Fruit fly (Drosophila melanogaster) whole organism, embryonic: ENCODE measurements around the gene Fnta.

Source experiments
- CG10147 ChIP-seq: fragments of 200-800 bp; sonication (Bioruptor generic); optimal IDR thresholded peaks from 2 replicates; lab custom pipeline; 2019; ENCODE audit warnings: missing biosample characterization, mild to moderate bottlenecking, missing genetic modification characterization, moderate library complexity
- CG11398 ChIP-seq: fragments of 200-800 bp; sonication (Bioruptor generic); optimal IDR thresholded peaks from 2 replicates; lab custom pipeline; 2016; ENCODE audit warnings: missing biosample characterization, missing genetic modification characterization
- CG11560 ChIP-seq: fragments of 200-800 bp; sonication (Bioruptor generic); IDR thresholded peaks from 3 replicates; pipeline ENCODE4 v1.3.6; 2022; ENCODE audit warnings: missing biosample characterization, missing genetic modification characterization
- CG12236 ChIP-seq: fragments of 200-800 bp; sonication (Bioruptor generic); optimal IDR thresholded peaks from 2 replicates; lab custom pipeline; 2016; ENCODE audit warnings: missing biosample characterization, missing genetic modification characterization
- CG12942 ChIP-seq: fragments of 200-800 bp; sonication (Bioruptor generic); optimal IDR thresholded peaks from 3 replicates; lab custom pipeline; 2016; ENCODE audit warnings: missing biosample characterization, missing genetic modification characterization
- CG13424 ChIP-seq: fragments of 200-800 bp; sonication (Bioruptor generic); optimal IDR thresholded peaks from 2 replicates; lab custom pipeline; 2019; ENCODE audit warnings: missing biosample characterization, mild to moderate bottlenecking, missing genetic modification characterization, moderate library complexity
- CG1647 ChIP-seq: fragments of 200-800 bp; sonication (Bioruptor generic); optimal IDR thresholded peaks from 3 replicates; lab custom pipeline; 2016; ENCODE audit warnings: missing biosample characterization, missing genetic modification characterization
- CG16813 ChIP-seq: fragments of 200-800 bp; sonication (Bioruptor generic); IDR thresholded peaks from 3 replicates; pipeline ENCODE4 v1.3.6; 2022; ENCODE audit warnings: missing biosample characterization, missing genetic modification characterization; ENCODE audit not compliant: partially characterized antibody
- CG2199 ChIP-seq: fragments of 200-800 bp; sonication (Bioruptor generic); IDR thresholded peaks from 3 replicates; pipeline ENCODE4 v1.3.6; 2022; ENCODE audit warnings: missing biosample characterization, missing genetic modification characterization
- CG31388 ChIP-seq: fragments of 200-800 bp; sonication (Bioruptor generic); optimal IDR thresholded peaks from 2 replicates; lab custom pipeline; 2016; ENCODE audit warnings: missing biosample characterization, missing genetic modification characterization
- CG32532 ChIP-seq: fragments of 200-800 bp; sonication (Bioruptor generic); IDR thresholded peaks from 2 replicates; pipeline ENCODE4 v1.3.6; 2022; ENCODE audit warnings: missing biosample characterization, missing genetic modification characterization
- CG4707 ChIP-seq: fragments of 200-800 bp; sonication (Bioruptor generic); optimal IDR thresholded peaks from 2 replicates; lab custom pipeline; 2018; ENCODE audit warnings: missing biosample characterization, mild to moderate bottlenecking, missing genetic modification characterization, moderate library complexity
- CG6689 ChIP-seq: fragments of 200-800 bp; sonication (Bioruptor generic); IDR thresholded peaks from 2 replicates; pipeline ENCODE4 v1.3.6; 2022; ENCODE audit warnings: missing biosample characterization, missing genetic modification characterization
- CG7271 ChIP-seq: fragments of 200-800 bp; sonication (Bioruptor generic); optimal IDR thresholded peaks from 2 replicates; lab custom pipeline; 2018; ENCODE audit warnings: missing biosample characterization, mild to moderate bottlenecking, missing genetic modification characterization, moderate library complexity
- CG8478 ChIP-seq: fragments of >200 bp; optimal IDR thresholded peaks from 2 replicates; lab custom pipeline; 2018
- CG9215 ChIP-seq: fragments of 200-800 bp; sonication (Bioruptor generic); IDR thresholded peaks from 2 replicates; pipeline ENCODE4 v1.3.6; 2022; ENCODE audit warnings: missing biosample characterization, missing genetic modification characterization
- CG9797 ChIP-seq: fragments of 200-800 bp; sonication (Bioruptor generic); optimal IDR thresholded peaks from 3 replicates; lab custom pipeline; 2018; ENCODE audit warnings: missing biosample characterization, mild to moderate bottlenecking, missing genetic modification characterization
- CTCF ChIP-seq: fragments of 200-800 bp; sonication (Bioruptor generic); optimal IDR thresholded peaks from 2 replicates; lab custom pipeline; 2017; ENCODE audit warnings: missing biosample characterization, mild to moderate bottlenecking, missing genetic modification characterization, moderate library complexity
- Camta ChIP-seq: fragments of 200-800 bp; sonication (Bioruptor generic); optimal IDR thresholded peaks from 2 replicates; lab custom pipeline; 2016; ENCODE audit warnings: missing biosample characterization, missing genetic modification characterization
- D ChIP-seq, 2 experiments: fragments of 200-800 bp in 1 of 2; fragments of >200 bp in 1 of 2; sonication (Bioruptor generic) in 1 of 2; optimal IDR thresholded peaks; 2 replicates in 1 of 2; 3 replicates in 1 of 2; lab custom pipeline; 2017; ENCODE audit warnings: mild to moderate bottlenecking in 1 of 2, missing biosample characterization in 1 of 2, missing genetic modification characterization in 1 of 2, missing genetic modification reagents in 1 of 2
- Gsc ChIP-seq: fragments of 200-800 bp; sonication (Bioruptor generic); IDR thresholded peaks from 2 replicates; pipeline ENCODE4 v1.3.6; 2022; ENCODE audit warnings: missing biosample characterization, missing genetic modification characterization
- HHEX ChIP-seq: fragments of 200-800 bp; sonication (Bioruptor generic); optimal IDR thresholded peaks from 3 replicates; lab custom pipeline; 2017; ENCODE audit warnings: missing biosample characterization, mild to moderate bottlenecking, missing genetic modification characterization, missing genetic modification reagents
- Hand ChIP-seq: fragments of 200-800 bp; sonication (Bioruptor generic); optimal IDR thresholded peaks from 2 replicates; lab custom pipeline; 2017; ENCODE audit warnings: mild to moderate bottlenecking, missing biosample characterization, missing genetic modification reagents, missing genetic modification characterization
- Hr78 ChIP-seq, 2 experiments: fragments of 200-800 bp in 1 of 2; fragments of >200 bp in 1 of 2; sonication (Bioruptor generic) in 1 of 2; optimal IDR thresholded peaks; 2 replicates each; lab custom pipeline; 2017 to 2019; ENCODE audit warnings: missing biosample characterization in 2 of 2, missing genetic modification characterization in 2 of 2, mild to moderate bottlenecking in 1 of 2, moderate library complexity in 1 of 2
- MESR4 ChIP-seq: fragments of 200-800 bp; sonication (Bioruptor generic); optimal IDR thresholded peaks from 2 replicates; lab custom pipeline; 2018; ENCODE audit warnings: missing biosample characterization, mild to moderate bottlenecking, missing genetic modification characterization, moderate library complexity
- NC2α ChIP-seq: fragments of 200-800 bp; sonication (Bioruptor generic); optimal IDR thresholded peaks from 2 replicates; lab custom pipeline; 2016; ENCODE audit warnings: missing biosample characterization, missing genetic modification characterization
- NFAT ChIP-seq: fragments of 200-800 bp; sonication (Bioruptor generic); IDR thresholded peaks from 2 replicates; pipeline ENCODE4 v1.3.6; 2022; ENCODE audit warnings: missing biosample characterization, missing genetic modification characterization
- Nf-YA ChIP-seq: fragments of 200-800 bp; sonication (Bioruptor generic); IDR thresholded peaks from 2 replicates; pipeline ENCODE4 v1.3.6; 2022; ENCODE audit warnings: missing biosample characterization, missing genetic modification characterization
- Oli ChIP-seq: fragments of 200-800 bp; sonication (Bioruptor generic); optimal IDR thresholded peaks from 2 replicates; lab custom pipeline; 2018; ENCODE audit warnings: missing biosample characterization, mild to moderate bottlenecking, missing genetic modification characterization, moderate library complexity
- Pdp1 ChIP-seq, 2 experiments: fragments of 200-800 bp; sonication (Bioruptor generic); optimal IDR thresholded peaks; 3 replicates each; lab custom pipeline; 2016; ENCODE audit warnings: missing biosample characterization in 2 of 2, missing genetic modification characterization in 2 of 2, mild to moderate bottlenecking in 1 of 2, moderate library complexity in 1 of 2
- Rfx ChIP-seq: fragments of 200-800 bp; sonication (Bioruptor generic); IDR thresholded peaks from 2 replicates; pipeline ENCODE4 v1.3.6; 2022; ENCODE audit warnings: missing biosample characterization, missing genetic modification characterization
- Sry-β ChIP-seq: fragments of 200-800 bp; sonication (Bioruptor generic); optimal IDR thresholded peaks from 2 replicates; lab custom pipeline; 2018; ENCODE audit warnings: missing biosample characterization, mild to moderate bottlenecking, missing genetic modification characterization, moderate library complexity
- Sry-δ ChIP-seq: fragments of 200-800 bp; sonication (Bioruptor generic); optimal IDR thresholded peaks from 2 replicates; lab custom pipeline; 2016; ENCODE audit warnings: missing biosample characterization, missing genetic modification characterization
- Ssrp ChIP-seq: fragments of 200-800 bp; sonication (Bioruptor generic); optimal IDR thresholded peaks from 2 replicates; lab custom pipeline; 2018; ENCODE audit warnings: missing biosample characterization, mild to moderate bottlenecking, missing genetic modification characterization, moderate library complexity
- bbx ChIP-seq: fragments of 200-800 bp; sonication (Bioruptor generic); IDR thresholded peaks from 2 replicates; pipeline ENCODE4 v1.3.6; 2022; ENCODE audit warnings: missing biosample characterization, missing genetic modification characterization; ENCODE audit not compliant: partially characterized antibody
- br ChIP-seq: fragments of >200 bp; optimal IDR thresholded peaks from 2 replicates; lab custom pipeline; 2017
- cwo ChIP-seq: fragments of 200-800 bp; sonication (Bioruptor generic); optimal IDR thresholded peaks from 3 replicates; lab custom pipeline; 2017; ENCODE audit warnings: missing biosample characterization, missing genetic modification characterization, mild to moderate bottlenecking, moderate library complexity, missing genetic modification reagents
- emc ChIP-seq: fragments of 200-800 bp; sonication (Bioruptor generic); optimal IDR thresholded peaks from 2 replicates; lab custom pipeline; 2016; ENCODE audit warnings: missing biosample characterization, missing genetic modification characterization
- gcm ChIP-seq: fragments of 200-800 bp; sonication (Bioruptor generic); optimal IDR thresholded peaks from 2 replicates; lab custom pipeline; 2019; ENCODE audit warnings: missing biosample characterization, mild to moderate bottlenecking, missing genetic modification characterization, moderate library complexity
- insv ChIP-seq, 2 experiments: fragments of 200-800 bp; sonication (Bioruptor generic); optimal IDR thresholded peaks; 3 replicates each; lab custom pipeline; 2016 to 2018; ENCODE audit warnings: missing biosample characterization in 2 of 2, missing genetic modification characterization in 2 of 2
- jumu ChIP-seq: fragments of 200-800 bp; sonication (Bioruptor generic); optimal IDR thresholded peaks from 3 replicates; lab custom pipeline; 2016; ENCODE audit warnings: missing biosample characterization, missing genetic modification characterization
- kay ChIP-seq: fragments of 200-800 bp; sonication (Bioruptor generic); optimal IDR thresholded peaks from 2 replicates; lab custom pipeline; 2016; ENCODE audit warnings: missing biosample characterization, missing genetic modification characterization
- lbe ChIP-seq: fragments of 200-800 bp; sonication (Bioruptor generic); optimal IDR thresholded peaks from 2 replicates; lab custom pipeline; 2016; ENCODE audit warnings: missing biosample characterization, mild to moderate bottlenecking, missing genetic modification characterization
- oc ChIP-seq: fragments of 200-800 bp; sonication (Bioruptor generic); optimal IDR thresholded peaks from 2 replicates; lab custom pipeline; 2018; ENCODE audit warnings: missing biosample characterization, mild to moderate bottlenecking, missing genetic modification characterization, moderate library complexity
- onecut ChIP-seq: fragments of 200-800 bp; sonication (Bioruptor generic); IDR thresholded peaks from 2 replicates; pipeline ENCODE4 v1.3.6; 2022; ENCODE audit warnings: missing biosample characterization, missing genetic modification characterization
- pfk ChIP-seq: fragments of 200-800 bp; sonication (Bioruptor generic); optimal IDR thresholded peaks from 2 replicates; lab custom pipeline; 2018; ENCODE audit warnings: missing biosample characterization, mild to moderate bottlenecking, missing genetic modification characterization, moderate library complexity
- scrt ChIP-seq: fragments of 200-800 bp; sonication (Bioruptor generic); optimal IDR thresholded peaks from 2 replicates; lab custom pipeline; 2018; ENCODE audit warnings: missing biosample characterization, mild to moderate bottlenecking, missing genetic modification characterization, moderate library complexity
- stc ChIP-seq: fragments of 200-800 bp; sonication (Bioruptor generic); IDR thresholded peaks from 2 replicates; pipeline ENCODE4 v1.3.6; 2022; ENCODE audit warnings: missing biosample characterization, missing genetic modification characterization
- unc-4 ChIP-seq: fragments of 200-800 bp; sonication (Bioruptor generic); IDR thresholded peaks from 2 replicates; pipeline ENCODE4 v1.3.6; 2022; ENCODE audit warnings: missing biosample characterization, missing genetic modification characterization; ENCODE audit not compliant: partially characterized antibody

Fnta gene

DNA sequence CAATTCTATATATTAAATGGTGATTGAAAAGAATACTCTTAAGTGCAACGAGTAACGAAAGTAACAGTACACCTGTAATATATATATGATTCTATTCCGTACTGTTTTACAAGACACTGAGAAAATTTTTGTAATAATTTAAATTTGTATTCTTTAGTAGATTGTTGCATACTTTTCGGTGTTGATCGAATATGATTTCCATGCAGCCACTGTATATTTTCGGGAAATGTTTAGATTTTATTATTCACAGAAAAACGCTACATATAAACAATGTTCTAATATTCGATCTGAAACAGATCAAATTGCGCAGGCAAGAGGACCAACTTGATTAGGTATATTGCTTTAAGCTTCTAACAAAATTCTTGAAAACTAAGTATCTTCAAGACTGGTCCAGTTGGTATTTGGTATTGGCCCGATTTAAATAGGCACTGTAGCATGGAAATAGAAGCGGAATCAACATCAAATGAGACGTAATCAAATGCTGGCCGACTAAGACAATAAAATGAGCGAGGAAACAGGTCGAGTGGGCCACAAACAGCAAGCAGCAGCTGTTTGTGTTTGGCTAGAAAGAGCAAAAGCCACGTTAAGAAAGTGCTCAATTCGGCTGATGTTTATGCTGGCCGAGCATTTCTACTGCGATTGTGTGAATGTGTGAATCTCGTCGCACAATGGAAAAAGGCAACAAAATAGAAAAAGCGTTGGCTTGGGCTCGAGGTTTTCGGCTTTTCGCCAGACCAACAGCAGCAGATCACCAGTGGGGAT lies 18.1 kb downstream of the Fnta start, which contains the start of gene CG15629 (continued):
- TF ChIP-seq CG11560 (no peak), NFAT (GFP tag; lab: Robert Waterston, UW) (no peak), CG6689 (no peak), Sry-δ (no peak), D (optimal IDR thresholded peaks at IDR 0.05; lab: Kevin White, UChicago) (no peak), D (GFP tag; optimal IDR thresholded peaks at IDR 0.05; lab: Kevin White, UChicago) (no peak), CG10147 (GFP tag; lab: Kevin White, UChicago) (no peak), unc-4 (GFP tag; lab: Robert Waterston, UW) (no peak), NC2α (GFP tag; lab: Kevin White, UChicago) (no peak), Hr78 (GFP tag; optimal IDR thresholded peaks at IDR 0.05; lab: Kevin White, UChicago) (no peak), CG9797 (GFP tag; lab: Kevin White, UChicago) (no peak), CG1647 (no peak), Nf-YA (0 out of 2 replicates have a peak, but pooled peaks have one; percentile 49), CTCF (peak; percentile 14), oc (tag; lab: Kevin White, UChicago) (peak; percentile 20), CG2199 (GFP tag; lab: Robert Waterston, UW) (0 out of 3 replicates have a peak, but pooled peaks have one; percentile 9), insv (GFP tag; optimal IDR thresholded peaks at IDR 0.05; lab: Kevin White, UChicago) (no peak), Oli (tag; lab: Kevin White, UChicago) (no peak), Pdp1 (GFP tag; optimal IDR thresholded peaks at IDR 0.05; lab: Kevin White, UChicago) (peak in 1 of 2 experiments; percentile 35), kay (GFP tag; lab: Kevin White, UChicago) (no peak), CG32532 (GFP tag; lab: Robert Waterston, UW) (peak; percentile 41; the same call in 1 of the 2 replicates), stc (no peak), cwo (no peak), CG12942 (GFP tag; lab: Kevin White, UChicago) (no peak), CG8478 (no peak), Sry-β (no peak), CG13424 (tag; lab: Kevin White, UChicago) (no peak), CG11398 (GFP tag; lab: Kevin White, UChicago) (no peak), CG7271 (tag; lab: Kevin White, UChicago) (no peak), bbx (GFP tag; lab: Robert Waterston, UW) (0 out of 2 replicates have a peak, but pooled peaks have one; percentile 8)

DNA sequence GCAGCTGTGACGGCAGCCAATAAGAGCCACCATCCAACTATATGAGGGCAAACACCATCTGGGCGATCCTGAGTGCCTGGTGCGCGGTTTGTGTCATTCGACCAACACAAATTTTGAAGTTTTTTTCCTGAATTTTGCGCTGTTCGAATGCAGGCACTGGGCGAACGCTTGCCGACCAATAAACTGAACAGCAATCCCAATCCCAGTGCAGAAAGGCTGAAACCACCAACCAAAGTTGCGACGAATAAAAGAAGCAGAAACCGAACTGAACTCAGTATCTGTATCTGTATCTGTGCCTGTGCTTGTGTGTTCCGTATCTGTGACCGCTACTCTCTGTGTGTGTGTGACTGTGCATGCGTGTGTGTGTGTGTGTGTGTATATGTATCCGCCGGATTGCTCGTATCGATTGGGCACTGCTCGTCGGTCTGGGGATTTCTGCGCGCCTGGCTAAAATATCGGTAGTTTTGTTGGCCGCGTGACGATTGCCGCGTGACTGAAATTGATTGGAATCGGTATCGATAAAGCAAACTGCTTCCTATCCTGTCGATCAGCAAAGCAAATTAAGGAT lies 18.9 kb downstream of the Fnta start:
- TF ChIP-seq lbe (peak; percentile 17), CG16813 (GFP tag; lab: Robert Waterston, UW) (peak; percentile 70), emc (GFP tag; lab: Kevin White, UChicago) (no peak), jumu (GFP tag; lab: Kevin White, UChicago) (no peak), HHEX (GFP tag; lab: Kevin White, UChicago) (no peak), Hand (GFP tag; lab: Kevin White, UChicago) (no peak), D (optimal IDR thresholded peaks at IDR 0.05; lab: Kevin White, UChicago) (peak; percentile 95), D (GFP tag; optimal IDR thresholded peaks at IDR 0.05; lab: Kevin White, UChicago) (no peak), gcm (GFP tag; lab: Kevin White, UChicago) (no peak), CG31388 (no peak), Sry-δ (no peak), CG9215 (GFP tag; lab: Robert Waterston, UW) (no peak), Ssrp (tag; lab: Kevin White, UChicago) (no peak), Rfx (GFP tag; lab: Robert Waterston, UW) (peak; percentile 4), onecut (GFP tag; lab: Robert Waterston, UW) (peak; percentile 100), Gsc (GFP tag; lab: Robert Waterston, UW) (no peak), br (lab: Kevin White, UChicago) (no peak), CG12236 (GFP tag; lab: Kevin White, UChicago) (no peak), pfk (GFP tag; lab: Kevin White, UChicago) (peak; percentile 46), CG4707 (GFP tag; lab: Kevin White, UChicago) (peak; percentile 17), scrt (GFP tag; lab: Kevin White, UChicago) (peak; percentile 57), MESR4 (GFP tag; lab: Kevin White, UChicago) (no peak), Camta (GFP tag; lab: Kevin White, UChicago) (no peak)
